Fruit fly (Drosophila melanogaster): Measurements from ENCODE around the gene CG6733.

DNA sequence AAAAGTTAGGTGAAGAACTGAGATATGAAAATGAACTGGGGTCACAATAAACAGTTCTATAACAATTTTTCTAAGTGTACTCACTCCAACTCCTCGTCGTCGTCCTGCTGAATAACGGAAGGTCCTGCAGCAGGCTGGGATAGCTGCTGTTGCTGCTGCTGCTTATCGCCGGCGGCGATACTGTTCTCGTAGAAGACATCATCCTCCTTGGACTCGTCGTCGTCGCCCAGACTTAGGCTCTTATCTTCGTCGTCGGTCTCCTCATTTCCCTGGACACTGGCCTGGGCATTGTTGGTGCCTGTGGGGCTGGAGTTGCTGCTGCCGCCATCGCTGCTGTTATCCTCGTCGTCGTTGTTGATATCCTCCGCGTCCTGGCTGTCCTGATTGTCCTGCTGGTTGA, 16.3 kb upstream of the CG6733 start:
- TF ChIP-seq Snoo (tag; optimal IDR thresholded peaks at IDR 0.05) (no peak), CG8159 (tag; optimal IDR thresholded peaks at IDR 0.05) (no peak), Pif1B (GFP tag; optimal IDR thresholded peaks at IDR 0.05) (no peak), EcR (GFP tag; optimal IDR thresholded peaks at IDR 0.05) (no peak), CG15710 (tag; optimal IDR thresholded peaks at IDR 0.05) (no peak), CG12605 (GFP tag; IDR thresholded peaks at IDR 0.05) (no peak), CG34367 (tag; optimal IDR thresholded peaks at IDR 0.05) (no peak), fd96Ca (GFP tag; IDR thresholded peaks at IDR 0.05) (no peak), CG32121 (GFP tag; IDR thresholded peaks at IDR 0.05) (no peak), CG10348 (GFP tag; IDR thresholded peaks at IDR 0.05) (no peak)

Measured in whole organism, pupa.